Worm (Caenorhabditis elegans) whole organism, mixed stage, embryonic: Measurements from ENCODE around the gene faah-4.
"Not testable (repeated sequence)": the region's sequence is repeated elsewhere in the genome, so short reads cannot be mapped to it uniquely, and the experiment has no call there.

Source experiments
- M03D4.4 ChIP-seq: sonication (generic microtip); optimal IDR thresholded peaks from 2 replicates; lab custom pipeline; 2017; ENCODE audit warnings: mild to moderate bottlenecking, missing genetic modification characterization, missing compliant biosample characterization
- bed-3 ChIP-seq: fragments of 200-800 bp; sonication (Bioruptor generic); optimal IDR thresholded peaks from 3 replicates; lab custom pipeline; 2018; ENCODE audit warnings: mild to moderate bottlenecking, missing genetic modification characterization, moderate library complexity, missing compliant biosample characterization
- blmp-1 ChIP-seq: fragments of 150-350 bp; optimal IDR thresholded peaks from 2 replicates; lab custom pipeline; 2014; ENCODE audit warnings: missing biosample characterization, missing genetic modification characterization
- ceh-39 ChIP-seq: fragments of 150-350 bp; optimal IDR thresholded peaks from 2 replicates; lab custom pipeline; 2014; ENCODE audit warnings: missing biosample characterization, missing genetic modification characterization
- ceh-83 ChIP-seq: fragments of 200-800 bp; sonication (Bioruptor generic); optimal IDR thresholded peaks from 2 replicates; lab custom pipeline; 2018; ENCODE audit warnings: mild to moderate bottlenecking, missing genetic modification characterization, missing compliant biosample characterization
- ces-1 ChIP-seq: fragments of 150-350 bp; optimal IDR thresholded peaks from 2 replicates; lab custom pipeline; 2014; ENCODE audit warnings: missing biosample characterization, missing genetic modification reagents, missing genetic modification characterization
- cnd-1 ChIP-seq: fragments of 200-800 bp; sonication (Bioruptor generic); optimal IDR thresholded peaks from 2 replicates; lab custom pipeline; 2018; ENCODE audit warnings: mild to moderate bottlenecking, missing genetic modification characterization, missing compliant biosample characterization
- drap-1 ChIP-seq: fragments of 200-800 bp; sonication (Bioruptor generic); optimal IDR thresholded peaks from 3 replicates; lab custom pipeline; 2018; ENCODE audit warnings: mild to moderate bottlenecking, missing genetic modification characterization, missing compliant biosample characterization
- elt-1 ChIP-seq: sonication (generic microtip); optimal IDR thresholded peaks from 2 replicates; lab custom pipeline; 2017; ENCODE audit warnings: missing genetic modification characterization, mild to moderate bottlenecking, missing compliant biosample characterization, antibody characterized with exemption, moderate library complexity, borderline replicate concordance; ENCODE audit not compliant: insufficient read depth
- elt-3 ChIP-seq: fragments of 150-350 bp; optimal IDR thresholded peaks from 2 replicates; lab custom pipeline; 2014; ENCODE audit warnings: missing biosample characterization, missing genetic modification characterization
- flh-1 ChIP-seq: fragments of 200-800 bp; sonication (Bioruptor generic); optimal IDR thresholded peaks from 2 replicates; lab custom pipeline; 2018; ENCODE audit warnings: mild to moderate bottlenecking, missing genetic modification characterization, moderate library complexity, missing compliant biosample characterization
- ham-2 ChIP-seq: fragments of 200-800 bp; sonication (Bioruptor generic); optimal IDR thresholded peaks from 2 replicates; lab custom pipeline; 2018; ENCODE audit warnings: mild to moderate bottlenecking, missing genetic modification characterization, missing compliant biosample characterization
- hlh-1 ChIP-seq: fragments of 150-350 bp; optimal IDR thresholded peaks from 2 replicates; lab custom pipeline; 2014; ENCODE audit warnings: missing biosample characterization, missing genetic modification reagents, missing genetic modification characterization
- lin-13 ChIP-seq: fragments of 150-350 bp; optimal IDR thresholded peaks from 2 replicates; lab custom pipeline; 2014; ENCODE audit warnings: missing biosample characterization, missing genetic modification characterization
- lin-32 ChIP-seq: fragments of 200-800 bp; sonication (Bioruptor generic); optimal IDR thresholded peaks from 2 replicates; lab custom pipeline; 2018; ENCODE audit warnings: mild to moderate bottlenecking, missing genetic modification characterization, missing compliant biosample characterization
- lsy-2 ChIP-seq: fragments of 150-350 bp; optimal IDR thresholded peaks from 2 replicates; lab custom pipeline; 2014; ENCODE audit warnings: missing biosample characterization, missing genetic modification characterization
- mab-5 ChIP-seq: fragments of 150-350 bp; optimal IDR thresholded peaks from 2 replicates; lab custom pipeline; 2014; ENCODE audit warnings: missing biosample characterization, missing genetic modification characterization
- mep-1 ChIP-seq: fragments of 150-350 bp; optimal IDR thresholded peaks from 2 replicates; lab custom pipeline; 2017; ENCODE audit warnings: missing biosample characterization, missing genetic modification reagents, missing genetic modification characterization, inconsistent platforms
- mls-2 ChIP-seq: sonication (generic microtip); optimal IDR thresholded peaks from 2 replicates; lab custom pipeline; 2016; ENCODE audit warnings: mild to moderate bottlenecking, missing genetic modification characterization, moderate library complexity, missing compliant biosample characterization
- nhr-12 ChIP-seq: fragments of 150-350 bp; optimal IDR thresholded peaks from 2 replicates; lab custom pipeline; 2014; ENCODE audit warnings: missing biosample characterization, missing genetic modification characterization
- nhr-2 ChIP-seq: fragments of 150-350 bp; optimal IDR thresholded peaks from 2 replicates; lab custom pipeline; 2014; ENCODE audit warnings: missing biosample characterization, missing genetic modification characterization
- nhr-237 ChIP-seq: fragments of 150-350 bp; optimal IDR thresholded peaks from 2 replicates; lab custom pipeline; 2014; ENCODE audit warnings: missing biosample characterization, missing genetic modification characterization
- nhr-28 ChIP-seq: fragments of 150-350 bp; optimal IDR thresholded peaks from 2 replicates; lab custom pipeline; 2014; ENCODE audit warnings: missing biosample characterization, missing genetic modification characterization
- pha-4 ChIP-seq: fragments of 150-350 bp; optimal IDR thresholded peaks from 2 replicates; lab custom pipeline; 2018; ENCODE audit warnings: missing biosample characterization, missing genetic modification reagents, missing genetic modification characterization
- sem-2 ChIP-seq: fragments of 200-800 bp; sonication (Bioruptor generic); optimal IDR thresholded peaks from 2 replicates; lab custom pipeline; 2018; ENCODE audit warnings: mild to moderate bottlenecking, missing genetic modification characterization, missing compliant biosample characterization
- snpc-4 ChIP-seq: fragments of 150-350 bp; optimal IDR thresholded peaks from 2 replicates; lab custom pipeline; 2014; ENCODE audit warnings: missing biosample characterization, missing genetic modification characterization
- sptf-1 ChIP-seq: sonication (generic microtip); optimal IDR thresholded peaks from 2 replicates; lab custom pipeline; 2017; ENCODE audit warnings: mild to moderate bottlenecking, missing genetic modification characterization, moderate library complexity, missing compliant biosample characterization
- tbx-8 ChIP-seq: fragments of 200-800 bp; sonication (Bioruptor generic); optimal IDR thresholded peaks from 2 replicates; lab custom pipeline; 2018; ENCODE audit warnings: mild to moderate bottlenecking, missing genetic modification characterization, moderate library complexity, missing compliant biosample characterization
- unc-39 ChIP-seq: fragments of 150-350 bp; optimal IDR thresholded peaks from 2 replicates; lab custom pipeline; 2014; ENCODE audit warnings: missing biosample characterization, missing genetic modification characterization
- unc-62 ChIP-seq: fragments of 150-350 bp; optimal IDR thresholded peaks from 2 replicates; lab custom pipeline; 2014; ENCODE audit warnings: missing biosample characterization, missing genetic modification reagents, missing genetic modification characterization
- ztf-11 ChIP-seq: fragments of 150-350 bp; optimal IDR thresholded peaks from 2 replicates; lab custom pipeline; 2014; ENCODE audit warnings: missing biosample characterization, missing genetic modification characterization

Gene faah-4

DNA sequence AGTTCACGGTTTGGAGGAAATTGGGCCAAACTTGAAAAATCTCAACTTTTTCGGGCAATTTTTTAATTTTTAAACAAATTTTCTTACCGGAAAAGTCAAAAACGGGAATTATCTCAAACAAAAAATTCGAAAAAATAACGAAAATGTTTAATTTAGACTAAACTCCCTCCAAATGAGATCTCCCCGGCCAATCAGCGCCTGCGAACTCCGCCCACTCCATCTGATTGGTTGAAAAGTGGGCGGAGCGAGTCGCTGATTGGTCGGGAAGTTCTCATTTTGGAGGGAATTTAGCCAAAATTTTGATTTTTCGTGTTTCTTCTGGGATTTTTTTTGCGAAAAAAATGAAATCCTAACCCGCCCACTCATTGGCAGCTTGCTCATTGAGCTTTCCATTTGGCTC lies 13.0 kb downstream of the faah-4 start:
- TF ChIP-seq hlh-1 (tag; lab: Kevin White, UChicago), result no peak
- no peak for TF ChIP-seq ceh-83 (GFP tag; lab: Kevin White, UChicago)
- TF ChIP-seq ham-2 (GFP tag; lab: Kevin White, UChicago), result no peak
- no peak for TF ChIP-seq ces-1 (GFP tag; lab: Kevin White, UChicago)
- no peak for TF ChIP-seq sem-2 (GFP tag; lab: Kevin White, UChicago)
- TF ChIP-seq bed-3, result no peak
- TF ChIP-seq blmp-1, result no peak

DNA sequence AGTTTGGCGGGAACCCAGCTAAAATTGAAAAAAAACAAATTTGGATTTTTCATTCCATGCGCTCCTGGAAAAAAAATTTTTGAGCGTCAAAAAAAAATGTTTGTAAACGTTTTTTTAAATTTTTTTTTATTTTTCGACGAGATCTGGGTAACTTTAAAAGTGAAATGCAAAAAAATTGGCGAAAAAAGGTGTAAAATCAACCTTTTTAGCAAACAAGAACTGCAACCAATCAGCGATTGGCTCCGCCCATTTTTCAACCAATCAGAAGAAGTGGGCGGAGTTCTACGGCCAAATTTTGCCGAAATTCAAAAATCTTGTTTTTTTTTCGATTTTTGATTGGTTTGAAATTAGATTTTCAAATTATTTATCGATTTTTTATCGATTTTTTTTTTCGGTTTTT lies 14.2 kb downstream of the faah-4 start:
- TF ChIP-seq nhr-28 (tag; lab: Kevin White, UChicago) (no peak), ham-2 (GFP tag; lab: Kevin White, UChicago) (no peak)
- TF ChIP-seq, all 35 proteins: peak for 0

DNA sequence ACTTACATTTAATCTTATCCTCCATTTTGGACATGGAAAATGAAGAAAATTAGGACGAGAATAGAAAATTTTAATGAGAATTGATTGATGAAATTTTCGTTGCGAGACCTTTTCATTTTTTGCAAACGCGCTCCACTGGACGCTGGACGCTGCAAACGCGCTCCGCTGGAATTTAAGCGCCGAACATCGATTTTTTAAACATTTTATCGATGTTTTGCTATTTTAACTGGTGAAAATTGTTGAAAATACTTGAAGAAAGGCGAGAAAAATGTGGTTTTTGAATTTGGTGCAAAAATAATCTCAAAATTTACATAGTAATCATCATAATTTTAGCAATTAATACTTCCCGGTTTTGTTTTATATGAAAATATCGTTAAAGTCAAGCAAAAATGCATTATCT lies 16.7 kb downstream of the faah-4 start, which contains the start of gene Y56A3A.41:
Y56A3A.41 (minus strand) TSS at position 101 of the 400 bp plus-strand sequence.
- TF ChIP-seq snpc-4 (tag; lab: Kevin White, UChicago) (no peak), cnd-1 (tag; lab: Kevin White, UChicago) (no peak), tbx-8 (no peak), ceh-39 (tag; lab: Kevin White, UChicago) (no peak), hlh-1 (tag; lab: Kevin White, UChicago) (no peak), drap-1 (GFP tag; lab: Kevin White, UChicago) (no peak), nhr-2 (tag; lab: Kevin White, UChicago) (no peak), flh-1 (GFP tag; lab: Kevin White, UChicago) (no peak), sptf-1 (tag; lab: Kevin White, UChicago) (no peak), unc-62 (GFP tag; lab: Kevin White, UChicago) (no peak), lin-32 (GFP tag; lab: Kevin White, UChicago) (no peak), mep-1 (tag; lab: Kevin White, UChicago) (no peak), nhr-237 (tag; lab: Kevin White, UChicago) (no peak), ztf-11 (tag; lab: Kevin White, UChicago) (no peak), M03D4.4 (tag; lab: Kevin White, UChicago) (no peak), bed-3 (no peak), lin-13 (no peak), pha-4 (tag; lab: Kevin White, UChicago) (no peak), mab-5 (tag; lab: Kevin White, UChicago) (no peak)
- TF ChIP-seq, all 35 proteins: peak for 0

DNA sequence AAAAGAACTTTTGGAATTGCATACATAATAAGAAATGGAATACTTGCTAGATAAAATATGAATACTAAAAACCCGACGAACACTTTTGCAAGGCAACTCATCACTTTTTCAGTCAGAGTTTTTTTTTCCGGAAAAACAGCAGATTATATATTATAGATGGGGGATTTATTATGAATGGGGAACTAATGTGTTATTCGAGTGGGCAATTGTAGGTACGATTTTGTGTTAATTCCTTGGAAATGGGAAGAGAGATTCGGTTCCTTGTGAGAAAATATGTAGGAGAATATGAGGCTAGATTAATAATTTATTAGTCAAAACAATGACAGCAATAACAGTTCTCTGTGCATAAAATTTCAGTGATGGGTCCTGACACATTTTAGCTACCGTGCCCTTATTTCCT lies 18.3 kb downstream of the faah-4 start, which contains the start of gene faah-5:
faah-5 (minus strand) TSS at position 101 of the 400 bp plus-strand sequence.
- TF ChIP-seq drap-1 (GFP tag; lab: Kevin White, UChicago), result no peak
- TF ChIP-seq ztf-11 (tag; lab: Kevin White, UChicago), result no peak
- no peak for TF ChIP-seq nhr-28 (tag; lab: Kevin White, UChicago)
- no peak for TF ChIP-seq ces-1 (GFP tag; lab: Kevin White, UChicago)
- no peak for TF ChIP-seq M03D4.4 (tag; lab: Kevin White, UChicago)
- no peak for TF ChIP-seq elt-1
- TF ChIP-seq nhr-2 (tag; lab: Kevin White, UChicago), result no peak
- TF ChIP-seq lin-13, result no peak
- no peak for TF ChIP-seq mep-1 (tag; lab: Kevin White, UChicago)
- no peak for TF ChIP-seq mls-2
- no peak for TF ChIP-seq unc-39 (tag; lab: Kevin White, UChicago)
- no peak for TF ChIP-seq sptf-1 (tag; lab: Kevin White, UChicago)
- no peak for TF ChIP-seq pha-4 (tag; lab: Kevin White, UChicago)
- TF ChIP-seq nhr-12, result no peak
- TF ChIP-seq bed-3, result no peak

DNA sequence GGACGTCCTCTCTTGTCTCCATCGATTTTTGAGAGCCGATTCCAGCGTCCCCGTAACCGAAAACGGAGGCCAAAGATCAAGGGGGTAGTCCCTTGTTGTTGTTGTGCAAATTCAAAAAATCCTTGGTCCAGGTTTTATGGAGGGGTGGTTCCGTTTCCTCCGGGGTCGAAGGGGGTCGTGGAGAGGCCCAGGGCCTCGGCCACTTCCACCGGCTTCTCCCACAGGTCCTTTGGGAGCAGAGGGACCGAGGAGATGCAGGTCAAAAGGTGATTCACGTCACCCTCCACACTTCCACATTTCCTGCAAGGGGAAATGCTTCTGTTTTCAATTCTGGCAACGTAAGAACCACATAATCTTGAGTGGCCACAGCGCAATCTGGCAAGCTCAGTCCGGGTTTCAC lies 26.0 kb downstream of the faah-4 start, which contains the start of gene fbxb-22:
fbxb-22 (minus strand) TSS at position 61 of the 400 bp plus-strand sequence.
- TF ChIP-seq bed-3; pha-4 (tag; lab: Kevin White, UChicago); ham-2 (GFP tag; lab: Kevin White, UChicago): not testable (repeated sequence)

DNA sequence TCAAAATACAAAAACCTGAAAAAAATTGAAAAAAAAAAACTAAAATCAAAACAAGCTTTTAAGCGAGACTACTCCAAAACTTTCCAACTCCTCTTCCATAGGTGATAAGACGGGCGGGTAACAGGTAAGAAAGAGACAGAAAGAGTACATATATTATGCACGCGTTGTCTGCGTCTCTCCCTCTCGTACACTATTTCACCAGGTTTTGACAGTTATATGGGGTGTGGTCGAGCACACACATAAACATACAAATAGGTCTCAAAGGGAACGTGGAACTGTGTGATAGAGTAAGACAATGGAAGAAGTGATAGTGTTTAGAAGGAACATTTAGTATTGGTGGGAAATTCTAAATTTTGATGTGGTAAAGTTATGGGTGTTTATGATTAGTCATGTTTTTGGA lies 28.1 kb downstream of the faah-4 start:
- TF ChIP-seq ces-1 (GFP tag; lab: Kevin White, UChicago) (no peak), drap-1 (GFP tag; lab: Kevin White, UChicago) (no peak), M03D4.4 (tag; lab: Kevin White, UChicago) (no peak), nhr-2 (tag; lab: Kevin White, UChicago) (no peak), elt-3 (no peak), sptf-1 (tag; lab: Kevin White, UChicago) (no peak), tbx-8 (no peak), pha-4 (tag; lab: Kevin White, UChicago) (no peak), elt-1 (no peak), snpc-4 (tag; lab: Kevin White, UChicago) (no peak), lsy-2 (no peak), ham-2 (GFP tag; lab: Kevin White, UChicago) (no peak), nhr-28 (tag; lab: Kevin White, UChicago) (no peak), lin-32 (GFP tag; lab: Kevin White, UChicago) (no peak)
